Fruit fly (Drosophila melanogaster): ENCODE measurements around the gene CG4259.

Gene CG4259

dm6 chr2L:2129137-2129536 lies at the start of gene CG4259:
Gene CG4259, minus strand, starts transcription at chr2L:2129237.
- TF ChIP-seq psq (optimal IDR thresholded peaks at IDR 0.05) (no peak), Myc (optimal IDR thresholded peaks at IDR 0.05) (no peak), Sin3A (optimal IDR thresholded peaks at IDR 0.05) (no peak), ttk (optimal IDR thresholded peaks at IDR 0.05) (no peak), insv (optimal IDR thresholded peaks at IDR 0.05) (no peak)

dm6 chr2L:2178810-2179143 lies 49.7 kb upstream of the CG4259 start:
- TF ChIP-seq Sin3A (optimal IDR thresholded peaks at IDR 0.05) = no peak
- no peak for TF ChIP-seq psq (optimal IDR thresholded peaks at IDR 0.05)
- TF ChIP-seq Myc (optimal IDR thresholded peaks at IDR 0.05) = no peak
- no peak for TF ChIP-seq insv (optimal IDR thresholded peaks at IDR 0.05)
- TF ChIP-seq ttk (optimal IDR thresholded peaks at IDR 0.05) = no peak
- no peak for TF ChIP-seq h (optimal IDR thresholded peaks at IDR 0.05)

- TF ChIP-seq psq (optimal IDR thresholded peaks at IDR 0.05) = no peak
- no peak for TF ChIP-seq Sin3A (optimal IDR thresholded peaks at IDR 0.05)
Measured at dm6 chr2L:2177969-2178809, 49.2 kb upstream of the CG4259 start, which contains the start of gene aop. Gene aop, minus strand, starts transcription at chr2L:2178754.

- TF ChIP-seq h (optimal IDR thresholded peaks at IDR 0.05) = no peak
- no peak for TF ChIP-seq Sin3A (optimal IDR thresholded peaks at IDR 0.05)
- TF ChIP-seq insv (optimal IDR thresholded peaks at IDR 0.05) = no peak
- no peak for TF ChIP-seq Myc (optimal IDR thresholded peaks at IDR 0.05)
- no peak for TF ChIP-seq ttk (optimal IDR thresholded peaks at IDR 0.05)
- no peak for TF ChIP-seq psq (optimal IDR thresholded peaks at IDR 0.05)
Measured at dm6 chr2L:2177312-2177968, 48.4 kb upstream of the CG4259 start.

- TF ChIP-seq ttk (optimal IDR thresholded peaks at IDR 0.05) (no peak), h (optimal IDR thresholded peaks at IDR 0.05) (no peak), psq (optimal IDR thresholded peaks at IDR 0.05) (no peak)
Measured at dm6 chr2L:2175930-2176643, 47.0 kb upstream of the CG4259 start.

- TF ChIP-seq ttk (optimal IDR thresholded peaks at IDR 0.05) (no peak), Myc (optimal IDR thresholded peaks at IDR 0.05) (no peak), h (optimal IDR thresholded peaks at IDR 0.05) (no peak), Sin3A (optimal IDR thresholded peaks at IDR 0.05) (no peak), insv (optimal IDR thresholded peaks at IDR 0.05) (no peak), psq (optimal IDR thresholded peaks at IDR 0.05) (no peak)
Measured at dm6 chr2L:2175090-2175830, 46.2 kb upstream of the CG4259 start.

dm6 chr2L:2173604-2174003 lies 44.6 kb upstream of the CG4259 start:
- TF ChIP-seq psq (optimal IDR thresholded peaks at IDR 0.05) = no peak
- TF ChIP-seq Sin3A (optimal IDR thresholded peaks at IDR 0.05) = no peak
- no peak for TF ChIP-seq Myc (optimal IDR thresholded peaks at IDR 0.05)
- TF ChIP-seq h (optimal IDR thresholded peaks at IDR 0.05) = no peak
- TF ChIP-seq ttk (optimal IDR thresholded peaks at IDR 0.05) = no peak
- TF ChIP-seq insv (optimal IDR thresholded peaks at IDR 0.05) = no peak

dm6 chr2L:2173191-2173590 lies 44.2 kb upstream of the CG4259 start:
- TF ChIP-seq ttk (optimal IDR thresholded peaks at IDR 0.05) (no peak), Sin3A (optimal IDR thresholded peaks at IDR 0.05) (no peak), psq (optimal IDR thresholded peaks at IDR 0.05) (no peak), insv (optimal IDR thresholded peaks at IDR 0.05) (no peak), Myc (optimal IDR thresholded peaks at IDR 0.05) (no peak), h (optimal IDR thresholded peaks at IDR 0.05) (no peak)

- TF ChIP-seq h (optimal IDR thresholded peaks at IDR 0.05) (no peak), Myc (optimal IDR thresholded peaks at IDR 0.05) (no peak), Sin3A (optimal IDR thresholded peaks at IDR 0.05) (no peak), insv (optimal IDR thresholded peaks at IDR 0.05) (no peak), psq (optimal IDR thresholded peaks at IDR 0.05) (no peak), ttk (optimal IDR thresholded peaks at IDR 0.05) (no peak)
Measured at dm6 chr2L:2172460-2173121, 43.6 kb upstream of the CG4259 start.

dm6 chr2L:2171366-2172078 lies 42.5 kb upstream of the CG4259 start:
- TF ChIP-seq Sin3A (optimal IDR thresholded peaks at IDR 0.05) = no peak
- no peak for TF ChIP-seq psq (optimal IDR thresholded peaks at IDR 0.05)

- TF ChIP-seq Myc (optimal IDR thresholded peaks at IDR 0.05) (no peak), psq (optimal IDR thresholded peaks at IDR 0.05) (no peak), Sin3A (optimal IDR thresholded peaks at IDR 0.05) (no peak), h (optimal IDR thresholded peaks at IDR 0.05) (no peak), ttk (optimal IDR thresholded peaks at IDR 0.05) (no peak), insv (optimal IDR thresholded peaks at IDR 0.05) (no peak)
Measured at dm6 chr2L:2168894-2169456, 39.9 kb upstream of the CG4259 start.
